Worm (Caenorhabditis elegans) whole organism, young adult: ENCODE measurements around the gene clec-32.

Experiments
- C06A6.2 ChIP-seq: fragments of 200-800 bp; sonication (Bioruptor generic); conservative IDR thresholded peaks from 2 replicates; pipeline ENCODE4 v1.3.6; 2022; ENCODE audit warnings: missing genetic modification characterization, missing compliant biosample characterization
- C17E4.6 ChIP-seq: fragments of 200-800 bp; sonication (Bioruptor generic); IDR thresholded peaks from 2 replicates; pipeline ENCODE4 v1.3.6; 2022; ENCODE audit warnings: missing genetic modification reagents, missing genetic modification characterization, missing compliant biosample characterization
- F22D6.2 ChIP-seq: sonication (generic microtip); optimal IDR thresholded peaks from 2 replicates; lab custom pipeline; 2016; ENCODE audit warnings: mild to moderate bottlenecking, missing genetic modification characterization, missing compliant biosample characterization
- F37B4.10 ChIP-seq: fragments of 200-800 bp; sonication (Bioruptor generic); IDR thresholded peaks from 2 replicates; pipeline ENCODE4 v1.3.6; 2022; ENCODE audit warnings: missing genetic modification characterization, missing compliant biosample characterization
- F39B2.1 ChIP-seq: fragments of 200-800 bp; sonication (Bioruptor generic); IDR thresholded peaks from 2 replicates; pipeline ENCODE4 v1.3.6; 2022; ENCODE audit warnings: missing genetic modification reagents, missing genetic modification characterization, missing compliant biosample characterization
- F52B5.7 ChIP-seq: sonication (generic microtip); optimal IDR thresholded peaks from 2 replicates; lab custom pipeline; 2016; ENCODE audit warnings: mild to moderate bottlenecking, missing genetic modification characterization, missing compliant biosample characterization
- Y53F4B.3 ChIP-seq: fragments of 200-800 bp; sonication (Bioruptor generic); IDR thresholded peaks from 2 replicates; pipeline ENCODE4 v1.3.6; 2022; ENCODE audit warnings: missing genetic modification reagents, missing genetic modification characterization, missing compliant biosample characterization
- Y67H2A.10 ChIP-seq: fragments of 200-800 bp; sonication (Bioruptor generic); conservative IDR thresholded peaks from 2 replicates; pipeline ENCODE4 v1.3.6; 2022; ENCODE audit warnings: missing genetic modification reagents, missing genetic modification characterization, missing compliant biosample characterization
- athp-1 ChIP-seq: sonication (generic microtip); optimal IDR thresholded peaks from 2 replicates; lab custom pipeline; 2017; ENCODE audit warnings: mild to moderate bottlenecking, missing genetic modification characterization, missing compliant biosample characterization
- attf-5 ChIP-seq: fragments of 200-800 bp; sonication (Bioruptor generic); optimal IDR thresholded peaks from 2 replicates; lab custom pipeline; 2018; ENCODE audit warnings: mild to moderate bottlenecking, missing genetic modification characterization, missing compliant biosample characterization
- attf-6 ChIP-seq: fragments of 200-800 bp; sonication (Bioruptor generic); IDR thresholded peaks from 2 replicates; pipeline ENCODE4 v1.3.6; 2022; ENCODE audit warnings: missing genetic modification reagents, missing genetic modification characterization, missing compliant biosample characterization
- bed-1 ChIP-seq: fragments of 200-800 bp; sonication (Bioruptor generic); IDR thresholded peaks from 2 replicates; pipeline ENCODE4 v1.3.6; 2022; ENCODE audit warnings: missing genetic modification reagents, missing genetic modification characterization, missing compliant biosample characterization
- bed-2 ChIP-seq: fragments of 200-800 bp; sonication (Bioruptor generic); IDR thresholded peaks from 2 replicates; pipeline ENCODE4 v1.3.6; 2022; ENCODE audit warnings: missing genetic modification reagents, missing genetic modification characterization, missing compliant biosample characterization
- cebp-1 ChIP-seq, 2 experiments: fragments of 200-800 bp in 1 of 2; sonication (Bioruptor generic) in 1 of 2; sonication (generic microtip) in 1 of 2; IDR thresholded peaks in 1 of 2; optimal IDR thresholded peaks in 1 of 2; 2 replicates each; pipeline versions ENCODE4 v1.3.6 to Lab custom; 2017 to 2022; ENCODE audit warnings: missing compliant biosample characterization in 2 of 2, missing genetic modification characterization in 2 of 2, mild to moderate bottlenecking in 1 of 2, missing genetic modification reagents in 1 of 2, moderate library complexity in 1 of 2
- cebp-2 ChIP-seq: fragments of 200-800 bp; sonication (Bioruptor generic); IDR thresholded peaks from 2 replicates; pipeline ENCODE4 v1.3.6; 2022; ENCODE audit warnings: missing genetic modification characterization, missing compliant biosample characterization
- ceh-27 ChIP-seq: fragments of 200-800 bp; sonication (Bioruptor generic); optimal IDR thresholded peaks from 2 replicates; lab custom pipeline; 2018; ENCODE audit warnings: mild to moderate bottlenecking, missing genetic modification characterization, moderate library complexity, missing compliant biosample characterization
- ceh-58 ChIP-seq: fragments of 200-800 bp; sonication (Bioruptor generic); IDR thresholded peaks from 2 replicates; pipeline ENCODE4 v1.3.6; 2022; ENCODE audit warnings: missing genetic modification characterization, missing compliant biosample characterization
- ceh-91 ChIP-seq: fragments of 200-800 bp; sonication (Bioruptor generic); IDR thresholded peaks from 2 replicates; pipeline ENCODE4 v1.3.6; 2022; ENCODE audit warnings: missing genetic modification reagents, missing genetic modification characterization, missing compliant biosample characterization
- dpl-1 ChIP-seq: fragments of 150-350 bp; optimal IDR thresholded peaks from 2 replicates; lab custom pipeline; 2014; ENCODE audit warnings: missing biosample characterization, missing genetic modification reagents, missing genetic modification characterization
- efl-1 ChIP-seq: fragments of 150-350 bp; optimal IDR thresholded peaks from 2 replicates; lab custom pipeline; 2014; ENCODE audit warnings: missing biosample characterization, missing genetic modification reagents, missing genetic modification characterization
- egl-44 ChIP-seq: fragments of 200-800 bp; sonication (Bioruptor generic); IDR thresholded peaks from 2 replicates; pipeline ENCODE4 v1.3.6; 2022; ENCODE audit warnings: missing genetic modification reagents, missing genetic modification characterization, missing compliant biosample characterization
- fkh-3 ChIP-seq: sonication (generic microtip); optimal IDR thresholded peaks from 2 replicates; lab custom pipeline; 2016; ENCODE audit warnings: mild to moderate bottlenecking, missing genetic modification characterization, missing compliant biosample characterization
- him-1 ChIP-seq: sonication (generic microtip); optimal IDR thresholded peaks from 2 replicates; lab custom pipeline; 2016; ENCODE audit warnings: missing genotype, missing genetic modification reagents, missing genetic modification characterization, missing compliant biosample characterization
- hmg-1.2 ChIP-seq: fragments of 200-800 bp; sonication (Bioruptor generic); IDR thresholded peaks from 2 replicates; pipeline ENCODE4 v1.3.6; 2022; ENCODE audit warnings: missing genetic modification reagents, missing genetic modification characterization, missing compliant biosample characterization
- let-526 ChIP-seq: fragments of 200-800 bp; sonication (Bioruptor generic); IDR thresholded peaks from 2 replicates; pipeline ENCODE4 v1.3.6; 2022; ENCODE audit warnings: missing genetic modification reagents, missing genetic modification characterization, missing compliant biosample characterization
- let-607 ChIP-seq, 2 experiments: fragments of 200-800 bp in 1 of 2; sonication (Bioruptor generic) in 1 of 2; sonication (generic microtip) in 1 of 2; optimal IDR thresholded peaks; 2 replicates each; lab custom pipeline; 2016 to 2018; ENCODE audit warnings: mild to moderate bottlenecking in 2 of 2, missing compliant biosample characterization in 2 of 2, missing genetic modification characterization in 2 of 2, moderate library complexity in 2 of 2, missing genotype in 1 of 2
- madf-10 ChIP-seq: sonication (generic microtip); optimal IDR thresholded peaks from 2 replicates; lab custom pipeline; 2016; ENCODE audit warnings: mild to moderate bottlenecking, missing genetic modification characterization, missing compliant biosample characterization
- mes-4 ChIP-seq: sonication (generic microtip); optimal IDR thresholded peaks from 2 replicates; lab custom pipeline; 2016; ENCODE audit warnings: missing genotype, missing genetic modification characterization, missing compliant biosample characterization
- nfya-1 ChIP-seq: sonication (generic microtip); optimal IDR thresholded peaks from 2 replicates; lab custom pipeline; 2017; ENCODE audit warnings: antibody characterized with exemption, missing compliant biosample characterization, missing genetic modification characterization, borderline replicate concordance; ENCODE audit not compliant: insufficient read depth
- nhr-27 ChIP-seq: fragments of 200-800 bp; sonication (Bioruptor generic); optimal IDR thresholded peaks from 2 replicates; lab custom pipeline; 2018; ENCODE audit warnings: mild to moderate bottlenecking, missing genetic modification characterization, moderate library complexity, missing compliant biosample characterization
- nhr-80 ChIP-seq: sonication (generic microtip); optimal IDR thresholded peaks from 2 replicates; lab custom pipeline; 2016; ENCODE audit warnings: missing genetic modification characterization, missing compliant biosample characterization
- pbrm-1 ChIP-seq: fragments of 200-800 bp; sonication (Bioruptor generic); IDR thresholded peaks from 2 replicates; pipeline ENCODE4 v1.3.6; 2022; ENCODE audit warnings: missing genetic modification reagents, missing genetic modification characterization, missing compliant biosample characterization
- rcor-1 ChIP-seq: fragments of 200-800 bp; sonication (Bioruptor generic); IDR thresholded peaks from 2 replicates; pipeline ENCODE4 v1.3.6; 2022; ENCODE audit warnings: missing genetic modification reagents, missing genetic modification characterization, missing compliant biosample characterization
- rec-8 ChIP-seq, 2 experiments: sonication (generic microtip); optimal IDR thresholded peaks; 2 replicates each; lab custom pipeline; 2016; ENCODE audit warnings: mild to moderate bottlenecking in 2 of 2, missing genetic modification characterization in 2 of 2, missing genetic modification reagents in 2 of 2, missing genotype in 2 of 2, missing biosample characterization in 1 of 2, missing compliant biosample characterization in 1 of 2, moderate library complexity in 1 of 2
- rpc-1 ChIP-seq, 2 experiments: fragments of 150-350 bp in 1 of 2; sonication (generic microtip) in 1 of 2; optimal IDR thresholded peaks; 2 replicates each; lab custom pipeline; 2014 to 2018; ENCODE audit warnings: missing biosample characterization in 1 of 2, missing genetic modification characterization in 1 of 2, missing genetic modification reagents in 1 of 2, missing genotype in 1 of 2
- snpc-1.1 ChIP-seq: sonication (generic microtip); optimal IDR thresholded peaks from 2 replicates; lab custom pipeline; 2017; ENCODE audit warnings: missing genetic modification characterization, mild to moderate bottlenecking, missing compliant biosample characterization, antibody characterized with exemption, moderate library complexity, missing genotype, missing genetic modification reagents; ENCODE audit not compliant: insufficient read depth
- somi-1 ChIP-seq: fragments of 200-800 bp; sonication (Bioruptor generic); optimal IDR thresholded peaks from 2 replicates; lab custom pipeline; 2018; ENCODE audit warnings: mild to moderate bottlenecking, missing genetic modification characterization, missing compliant biosample characterization
- tbx-9 ChIP-seq: sonication (generic microtip); optimal IDR thresholded peaks from 2 replicates; lab custom pipeline; 2016; ENCODE audit warnings: borderline replicate concordance, missing genetic modification characterization, inconsistent platforms, missing compliant biosample characterization
- zfh-2 ChIP-seq: fragments of 200-800 bp; sonication (Bioruptor generic); conservative IDR thresholded peaks from 2 replicates; pipeline ENCODE4 v1.3.6; 2022; ENCODE audit warnings: missing genetic modification reagents, missing genetic modification characterization, missing compliant biosample characterization
- zim-3 ChIP-seq: sonication (generic microtip); optimal IDR thresholded peaks from 2 replicates; lab custom pipeline; 2017; ENCODE audit warnings: mild to moderate bottlenecking, missing genetic modification characterization, moderate library complexity, missing compliant biosample characterization
- ztf-26 ChIP-seq: sonication (generic microtip); optimal IDR thresholded peaks from 2 replicates; lab custom pipeline; 2017; ENCODE audit warnings: missing genetic modification characterization, missing compliant biosample characterization
- ztf-3 ChIP-seq: fragments of 200-800 bp; sonication (Bioruptor generic); optimal IDR thresholded peaks from 2 replicates; lab custom pipeline; 2018; ENCODE audit warnings: mild to moderate bottlenecking, missing genetic modification characterization, missing compliant biosample characterization

clec-32 gene

DNA sequence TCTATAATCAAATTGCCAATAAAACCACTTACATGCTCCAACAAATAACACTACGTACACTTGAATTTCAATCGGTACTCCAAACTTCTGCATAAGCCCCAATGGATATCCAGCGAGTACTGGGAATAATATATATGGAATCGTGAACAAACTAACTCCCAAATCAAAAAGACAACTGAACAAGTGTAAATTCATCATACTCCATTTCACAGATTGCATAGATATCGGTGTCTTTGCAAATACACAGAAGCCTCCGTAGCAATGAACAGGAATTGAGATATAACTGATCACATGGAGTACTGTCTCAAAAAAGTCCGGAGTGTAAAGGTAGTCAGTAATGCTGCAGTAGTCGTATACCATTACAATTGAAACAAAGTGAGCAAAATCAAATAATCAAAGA lies 32.2 kb downstream of the clec-32 start, which contains the start of gene srh-214:
srh-214 (minus strand) TSS at position 360 of the 400 bp plus-strand sequence.
- TF ChIP-seq rec-8 (tag; optimal IDR thresholded peaks at IDR 0.05; lab: Kevin White, UChicago) (no peak), F39B2.1 (GFP tag; lab: Robert Waterston, UW) (no peak), cebp-2 (GFP tag; lab: Robert Waterston, UW) (no peak), hmg-1.2 (GFP tag; lab: Robert Waterston, UW) (no peak), fkh-3 (tag; lab: Kevin White, UChicago) (no peak), zim-3 (tag; lab: Kevin White, UChicago) (no peak), nhr-27 (tag; lab: Kevin White, UChicago) (no peak), nfya-1 (tag; lab: Kevin White, UChicago) (no peak), Y67H2A.10 (GFP tag; lab: Robert Waterston, UW) (no peak), C06A6.2 (no peak), nhr-80 (tag; lab: Kevin White, UChicago) (no peak), ceh-91 (GFP tag; lab: Robert Waterston, UW) (no peak), tbx-9 (tag; lab: Kevin White, UChicago) (no peak)

DNA sequence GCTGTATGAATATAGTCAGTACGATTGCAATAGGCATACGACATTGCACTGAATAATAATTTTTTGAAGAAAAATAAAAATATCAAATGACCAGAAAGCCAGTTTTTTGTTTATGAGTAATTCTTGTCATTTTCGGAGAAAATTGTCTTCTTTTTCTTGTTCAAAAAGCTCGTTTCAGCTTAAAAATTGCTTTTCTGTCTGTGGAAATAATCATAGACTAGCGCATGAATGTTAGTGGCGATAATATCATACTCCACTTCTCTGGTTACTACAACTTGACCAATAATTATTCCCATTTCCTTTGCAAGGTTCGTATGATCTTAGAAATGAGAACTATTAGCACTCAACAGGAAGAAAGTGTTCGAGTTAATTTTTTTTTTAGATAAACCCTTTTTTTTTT lies 34.1 kb downstream of the clec-32 start, which contains the start of gene srh-216:
srh-216 (minus strand) TSS at position 101 of the 400 bp plus-strand sequence.
- TF ChIP-seq fkh-3 (tag; lab: Kevin White, UChicago) (no peak), efl-1 (GFP tag; lab: Kevin White, UChicago) (no peak), Y53F4B.3 (GFP tag; lab: Robert Waterston, UW) (no peak), ztf-26 (tag; lab: Kevin White, UChicago) (no peak), him-1 (tag; lab: Kevin White, UChicago) (no peak), C17E4.6 (GFP tag; lab: Robert Waterston, UW) (no peak), Y67H2A.10 (GFP tag; lab: Robert Waterston, UW) (no peak), zfh-2 (no peak), rcor-1 (GFP tag; lab: Robert Waterston, UW) (no peak), bed-2 (GFP tag; lab: Robert Waterston, UW) (no peak), attf-5 (no peak), dpl-1 (GFP tag; lab: Kevin White, UChicago) (no peak), pbrm-1 (GFP tag; lab: Robert Waterston, UW) (no peak), athp-1 (no peak), F52B5.7 (no peak)

DNA sequence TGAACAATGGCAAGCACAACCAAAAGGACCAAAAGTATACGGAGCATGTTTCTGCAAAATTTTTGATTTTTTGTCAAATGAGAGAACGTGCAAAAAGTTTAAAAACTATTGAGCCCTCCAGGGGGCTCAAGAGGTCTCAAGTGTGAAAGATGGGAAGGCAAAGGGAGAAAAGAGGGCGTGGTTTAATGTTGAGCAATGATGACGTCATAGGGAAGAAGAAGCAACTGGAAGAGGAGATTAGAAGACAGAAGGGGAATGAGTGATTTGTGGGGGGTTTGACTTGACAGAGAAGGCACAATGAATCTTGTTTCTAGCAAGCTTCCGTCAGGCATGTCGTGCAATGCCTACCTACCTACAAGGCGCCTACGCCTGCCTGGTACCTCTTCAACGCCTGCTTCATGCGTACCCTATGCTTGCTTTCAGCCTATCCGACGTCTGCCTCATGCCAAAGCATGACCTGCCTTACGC lies 40.3 kb downstream of the clec-32 start, which contains the start of gene T20B3.14:
T20B3.14 (minus strand) TSS at position 51 of the 468 bp plus-strand sequence.
- TF ChIP-seq F37B4.10 (GFP tag; lab: Robert Waterston, UW) (0 out of 2 replicates have a peak, but pooled peaks have one; percentile 89), rec-8 (tag; optimal IDR thresholded peaks at IDR 0.05; lab: Kevin White, UChicago) (no peak), egl-44 (GFP tag; lab: Robert Waterston, UW) (no peak)

DNA sequence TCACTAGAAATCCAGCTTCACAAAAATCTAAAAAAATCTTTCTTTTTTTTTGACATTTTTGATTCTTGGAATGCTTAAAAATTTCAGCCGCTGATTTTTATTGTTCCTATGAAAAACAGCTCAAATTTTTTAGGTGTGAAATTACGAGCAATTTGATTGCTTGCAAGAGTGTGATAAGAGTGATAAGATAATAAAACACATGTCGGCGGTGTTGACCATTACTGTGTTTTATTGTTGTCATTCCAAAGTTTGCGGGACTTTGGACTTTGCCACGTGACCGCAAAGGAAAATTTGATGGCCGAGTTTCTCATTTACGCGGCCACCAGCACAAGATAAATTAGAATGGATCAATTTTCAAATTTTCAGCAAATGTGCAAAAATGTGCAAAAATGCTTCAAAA lies 44.9 kb downstream of the clec-32 start:
- TF ChIP-seq madf-10: no peak
- TF ChIP-seq ceh-58: no peak
- no peak for TF ChIP-seq bed-1
- TF ChIP-seq ceh-27 (GFP tag; lab: Kevin White, UChicago): no peak
- no peak for TF ChIP-seq cebp-1 (GFP tag; IDR thresholded peaks at IDR 0.05; lab: Robert Waterston, UW)
- TF ChIP-seq cebp-1 (tag; optimal IDR thresholded peaks at IDR 0.05; lab: Kevin White, UChicago): peak; percentile 17
- TF ChIP-seq F22D6.2: no peak
- no peak for TF ChIP-seq snpc-1.1 (tag; lab: Kevin White, UChicago)
- no peak for TF ChIP-seq ztf-3 (GFP tag; lab: Kevin White, UChicago)
- no peak for TF ChIP-seq mes-4 (tag; lab: Kevin White, UChicago)
- no peak for TF ChIP-seq F52B5.7
- TF ChIP-seq let-526 (GFP tag; lab: Robert Waterston, UW): no peak
- no peak for TF ChIP-seq attf-6 (GFP tag; lab: Robert Waterston, UW)
- no peak for TF ChIP-seq rpc-1 (optimal IDR thresholded peaks at IDR 0.05; lab: Kevin White, UChicago)
- no peak for TF ChIP-seq rpc-1 (tag; optimal IDR thresholded peaks at IDR 0.05; lab: Kevin White, UChicago)
- TF ChIP-seq somi-1 (GFP tag; lab: Kevin White, UChicago): no peak
- peak; percentile 56 for TF ChIP-seq nhr-80 (tag; lab: Kevin White, UChicago)
- TF ChIP-seq let-607 (tag; optimal IDR thresholded peaks at IDR 0.05; lab: Kevin White, UChicago): no peak
